Fruit fly (Drosophila melanogaster) whole organism, embryonic: ENCODE measurements around the gene CG15818.

Source experiments
- ATbp ChIP-seq: fragments of 200-800 bp; sonication (Bioruptor generic); optimal IDR thresholded peaks from 2 replicates; lab custom pipeline; 2017; ENCODE audit warnings: missing biosample characterization, mild to moderate bottlenecking, missing genetic modification characterization, missing genetic modification reagents
- Abd-B ChIP-seq: fragments of 200-800 bp; sonication (Bioruptor generic); optimal IDR thresholded peaks from 2 replicates; lab custom pipeline; 2018; ENCODE audit warnings: missing biosample characterization, mild to moderate bottlenecking, missing genetic modification characterization, moderate library complexity
- Adf1 ChIP-seq: fragments of 200-800 bp; sonication (Bioruptor generic); IDR thresholded peaks from 2 replicates; pipeline ENCODE4 v1.3.6; 2022; ENCODE audit warnings: missing biosample characterization, missing genetic modification characterization
- Aef1 ChIP-seq: fragments of 200-800 bp; sonication (Bioruptor generic); IDR thresholded peaks from 3 replicates; pipeline ENCODE4 v1.3.6; 2022; ENCODE audit warnings: missing biosample characterization, missing genetic modification characterization
- CG10979 ChIP-seq: fragments of 200-800 bp; sonication (Bioruptor generic); optimal IDR thresholded peaks from 2 replicates; lab custom pipeline; 2018; ENCODE audit warnings: missing biosample characterization, mild to moderate bottlenecking, missing genetic modification characterization, moderate library complexity
- CG11085 ChIP-seq: fragments of 200-800 bp; sonication (Bioruptor generic); IDR thresholded peaks from 2 replicates; pipeline ENCODE4 v1.3.6; 2022; ENCODE audit warnings: missing biosample characterization, missing genetic modification characterization
- CG11398 ChIP-seq: fragments of 200-800 bp; sonication (Bioruptor generic); optimal IDR thresholded peaks from 2 replicates; lab custom pipeline; 2016; ENCODE audit warnings: missing biosample characterization, missing genetic modification characterization
- CG11456 ChIP-seq: fragments of 200-800 bp; sonication (Bioruptor generic); IDR thresholded peaks from 3 replicates; pipeline ENCODE4 v1.3.6; 2022; ENCODE audit warnings: missing biosample characterization, missing genetic modification characterization
- CG12104 ChIP-seq: fragments of 200-800 bp; sonication (Bioruptor generic); optimal IDR thresholded peaks from 3 replicates; lab custom pipeline; 2016; ENCODE audit warnings: missing biosample characterization, missing genetic modification characterization
- CG12659 ChIP-seq: fragments of 200-800 bp; sonication (Bioruptor generic); optimal IDR thresholded peaks from 3 replicates; lab custom pipeline; 2017; ENCODE audit warnings: mild to moderate bottlenecking, missing biosample characterization, missing genetic modification reagents, missing genetic modification characterization
- CG13287 ChIP-seq: fragments of 200-800 bp; sonication (Bioruptor generic); IDR thresholded peaks from 2 replicates; pipeline ENCODE4 v1.3.6; 2022; ENCODE audit warnings: missing biosample characterization, missing genetic modification characterization; ENCODE audit not compliant: partially characterized antibody
- CG14050 ChIP-seq: fragments of 200-800 bp; sonication (Bioruptor generic); IDR thresholded peaks from 3 replicates; pipeline ENCODE4 v1.3.6; 2022; ENCODE audit warnings: missing biosample characterization, missing genetic modification characterization
- CG14860 ChIP-seq: fragments of 200-800 bp; sonication (Bioruptor generic); IDR thresholded peaks from 3 replicates; pipeline ENCODE4 v1.3.6; 2022; ENCODE audit warnings: missing biosample characterization, missing genetic modification characterization; ENCODE audit not compliant: partially characterized antibody
- CG15011 ChIP-seq: fragments of 200-800 bp; sonication (Bioruptor generic); optimal IDR thresholded peaks from 3 replicates; lab custom pipeline; 2018; ENCODE audit warnings: missing biosample characterization, mild to moderate bottlenecking, missing genetic modification characterization
- CG16813 ChIP-seq: fragments of 200-800 bp; sonication (Bioruptor generic); IDR thresholded peaks from 3 replicates; pipeline ENCODE4 v1.3.6; 2022; ENCODE audit warnings: missing biosample characterization, missing genetic modification characterization; ENCODE audit not compliant: partially characterized antibody
- CG16815 ChIP-seq: fragments of 200-800 bp; sonication (Bioruptor generic); optimal IDR thresholded peaks from 3 replicates; lab custom pipeline; 2017; ENCODE audit warnings: missing biosample characterization, mild to moderate bottlenecking, missing genetic modification characterization
- CG17361 ChIP-seq: fragments of 200-800 bp; sonication (Bioruptor generic); IDR thresholded peaks from 3 replicates; pipeline ENCODE4 v1.3.6; 2022; ENCODE audit warnings: missing biosample characterization, missing genetic modification characterization
- CG17385 ChIP-seq: fragments of 200-800 bp; sonication (Bioruptor generic); optimal IDR thresholded peaks from 3 replicates; lab custom pipeline; 2018; ENCODE audit warnings: missing biosample characterization, mild to moderate bottlenecking, missing genetic modification characterization
- CG1792 ChIP-seq: fragments of 200-800 bp; sonication (Bioruptor generic); optimal IDR thresholded peaks from 2 replicates; lab custom pipeline; 2016; ENCODE audit warnings: missing biosample characterization, missing genetic modification characterization
- CG18599 ChIP-seq: fragments of 200-800 bp; sonication (Bioruptor generic); optimal IDR thresholded peaks from 3 replicates; lab custom pipeline; 2017; ENCODE audit warnings: missing biosample characterization, missing genetic modification characterization, mild to moderate bottlenecking, moderate library complexity, missing genetic modification reagents
- CG32532 ChIP-seq: fragments of 200-800 bp; sonication (Bioruptor generic); IDR thresholded peaks from 2 replicates; pipeline ENCODE4 v1.3.6; 2022; ENCODE audit warnings: missing biosample characterization, missing genetic modification characterization
- CG32767 ChIP-seq: fragments of 200-800 bp; sonication (Bioruptor generic); IDR thresholded peaks from 2 replicates; pipeline ENCODE4 v1.3.6; 2022; ENCODE audit warnings: missing biosample characterization, missing genetic modification characterization
- CG33557 ChIP-seq: fragments of 200-800 bp; sonication (Bioruptor generic); optimal IDR thresholded peaks from 2 replicates; lab custom pipeline; 2019; ENCODE audit warnings: missing biosample characterization, mild to moderate bottlenecking, missing genetic modification characterization, moderate library complexity
- CG34224 ChIP-seq: fragments of 200-800 bp; sonication (Bioruptor generic); IDR thresholded peaks from 3 replicates; pipeline ENCODE4 v1.3.6; 2022; ENCODE audit warnings: missing biosample characterization, missing genetic modification characterization; ENCODE audit not compliant: partially characterized antibody
- CG6254 ChIP-seq: fragments of 200-800 bp; sonication (Bioruptor generic); optimal IDR thresholded peaks from 3 replicates; lab custom pipeline; 2017; ENCODE audit warnings: mild to moderate bottlenecking, missing biosample characterization, missing genetic modification reagents, missing genetic modification characterization
- CG9215 ChIP-seq: fragments of 200-800 bp; sonication (Bioruptor generic); IDR thresholded peaks from 2 replicates; pipeline ENCODE4 v1.3.6; 2022; ENCODE audit warnings: missing biosample characterization, missing genetic modification characterization
- D ChIP-seq, 2 experiments: fragments of 200-800 bp in 1 of 2; fragments of >200 bp in 1 of 2; sonication (Bioruptor generic) in 1 of 2; optimal IDR thresholded peaks; 2 replicates in 1 of 2; 3 replicates in 1 of 2; lab custom pipeline; 2017; ENCODE audit warnings: mild to moderate bottlenecking in 1 of 2, missing biosample characterization in 1 of 2, missing genetic modification characterization in 1 of 2, missing genetic modification reagents in 1 of 2
- Deaf1 ChIP-seq: fragments of 200-800 bp; optimal IDR thresholded peaks from 3 replicates; lab custom pipeline; 2019; ENCODE audit warnings: missing biosample characterization, mild to moderate bottlenecking, missing genetic modification characterization, moderate library complexity
- Dip2 ChIP-seq: fragments of 200-800 bp; sonication (Bioruptor generic); IDR thresholded peaks from 2 replicates; pipeline ENCODE4 v1.3.6; 2022; ENCODE audit warnings: missing biosample characterization, missing genetic modification characterization
- HLH3B ChIP-seq: fragments of 200-800 bp; sonication (Bioruptor generic); IDR thresholded peaks from 2 replicates; pipeline ENCODE4 v1.3.6; 2022; ENCODE audit warnings: missing biosample characterization, missing genetic modification characterization
- Hey ChIP-seq: fragments of 200-800 bp; sonication (Bioruptor generic); optimal IDR thresholded peaks from 3 replicates; lab custom pipeline; 2018; ENCODE audit warnings: missing biosample characterization, mild to moderate bottlenecking, missing genetic modification characterization
- Hmx ChIP-seq: fragments of 200-800 bp; sonication (Bioruptor generic); optimal IDR thresholded peaks from 2 replicates; lab custom pipeline; 2016; ENCODE audit warnings: missing biosample characterization, missing genetic modification characterization
- Lhr ChIP-seq: fragments of 200-800 bp; sonication (Bioruptor generic); optimal IDR thresholded peaks from 3 replicates; lab custom pipeline; 2017; ENCODE audit warnings: mild to moderate bottlenecking, missing biosample characterization, missing genetic modification reagents, missing genetic modification characterization
- MTF-1 ChIP-seq: fragments of 200-800 bp; sonication (Bioruptor generic); optimal IDR thresholded peaks from 2 replicates; lab custom pipeline; 2018; ENCODE audit warnings: missing biosample characterization, mild to moderate bottlenecking, missing genetic modification characterization, borderline replicate concordance
- Nf-YC ChIP-seq: fragments of 200-800 bp; optimal IDR thresholded peaks from 3 replicates; lab custom pipeline; 2019; ENCODE audit warnings: missing biosample characterization, mild to moderate bottlenecking, missing genetic modification characterization, moderate library complexity
- Usf ChIP-seq: fragments of 200-800 bp; sonication (Bioruptor generic); optimal IDR thresholded peaks from 2 replicates; lab custom pipeline; 2017; ENCODE audit warnings: missing genotype, missing biosample characterization, missing genetic modification characterization
- bbx ChIP-seq: fragments of 200-800 bp; sonication (Bioruptor generic); IDR thresholded peaks from 2 replicates; pipeline ENCODE4 v1.3.6; 2022; ENCODE audit warnings: missing biosample characterization, missing genetic modification characterization; ENCODE audit not compliant: partially characterized antibody
- cato ChIP-seq: fragments of 200-800 bp; sonication (Bioruptor generic); optimal IDR thresholded peaks from 2 replicates; lab custom pipeline; 2016; ENCODE audit warnings: missing biosample characterization, missing genetic modification characterization, borderline replicate concordance
- dan ChIP-seq: fragments of 200-800 bp; sonication (Bioruptor generic); IDR thresholded peaks from 2 replicates; pipeline ENCODE4 v1.3.6; 2022; ENCODE audit warnings: missing biosample characterization, missing genetic modification characterization
- emc ChIP-seq: fragments of 200-800 bp; sonication (Bioruptor generic); optimal IDR thresholded peaks from 2 replicates; lab custom pipeline; 2016; ENCODE audit warnings: missing biosample characterization, missing genetic modification characterization
- fru ChIP-seq: fragments of >200 bp; optimal IDR thresholded peaks from 2 replicates; lab custom pipeline; 2017
- hbn ChIP-seq: fragments of 200-800 bp; sonication (Bioruptor generic); IDR thresholded peaks from 2 replicates; pipeline ENCODE4 v1.3.6; 2022; ENCODE audit warnings: missing biosample characterization, missing genetic modification characterization; ENCODE audit not compliant: partially characterized antibody
- kay ChIP-seq: fragments of 200-800 bp; sonication (Bioruptor generic); optimal IDR thresholded peaks from 2 replicates; lab custom pipeline; 2016; ENCODE audit warnings: missing biosample characterization, missing genetic modification characterization
- nom ChIP-seq: fragments of 200-800 bp; sonication (Bioruptor generic); optimal IDR thresholded peaks from 2 replicates; lab custom pipeline; 2017; ENCODE audit warnings: missing biosample characterization, missing genetic modification characterization, mild to moderate bottlenecking, moderate library complexity, missing genetic modification reagents
- onecut ChIP-seq: fragments of 200-800 bp; sonication (Bioruptor generic); IDR thresholded peaks from 2 replicates; pipeline ENCODE4 v1.3.6; 2022; ENCODE audit warnings: missing biosample characterization, missing genetic modification characterization
- pzg ChIP-seq: fragments of 200-800 bp; sonication (Bioruptor generic); optimal IDR thresholded peaks from 3 replicates; lab custom pipeline; 2018; ENCODE audit warnings: missing biosample characterization, mild to moderate bottlenecking, missing genetic modification characterization, moderate library complexity
- shn ChIP-seq: fragments of 200-800 bp; sonication (Bioruptor generic); optimal IDR thresholded peaks from 3 replicates; lab custom pipeline; 2016; ENCODE audit warnings: missing biosample characterization, missing genetic modification characterization
- sqz ChIP-seq: fragments of 200-800 bp; sonication (Bioruptor generic); optimal IDR thresholded peaks from 3 replicates; lab custom pipeline; 2018; ENCODE audit warnings: missing biosample characterization, mild to moderate bottlenecking, missing genetic modification characterization
- tap ChIP-seq: fragments of 200-800 bp; optimal IDR thresholded peaks from 3 replicates; lab custom pipeline; 2019; ENCODE audit warnings: missing biosample characterization, mild to moderate bottlenecking, missing genetic modification characterization, moderate library complexity
- yki ChIP-seq: fragments of >200 bp; optimal IDR thresholded peaks from 3 replicates; lab custom pipeline; 2018

CG15818 gene

DNA sequence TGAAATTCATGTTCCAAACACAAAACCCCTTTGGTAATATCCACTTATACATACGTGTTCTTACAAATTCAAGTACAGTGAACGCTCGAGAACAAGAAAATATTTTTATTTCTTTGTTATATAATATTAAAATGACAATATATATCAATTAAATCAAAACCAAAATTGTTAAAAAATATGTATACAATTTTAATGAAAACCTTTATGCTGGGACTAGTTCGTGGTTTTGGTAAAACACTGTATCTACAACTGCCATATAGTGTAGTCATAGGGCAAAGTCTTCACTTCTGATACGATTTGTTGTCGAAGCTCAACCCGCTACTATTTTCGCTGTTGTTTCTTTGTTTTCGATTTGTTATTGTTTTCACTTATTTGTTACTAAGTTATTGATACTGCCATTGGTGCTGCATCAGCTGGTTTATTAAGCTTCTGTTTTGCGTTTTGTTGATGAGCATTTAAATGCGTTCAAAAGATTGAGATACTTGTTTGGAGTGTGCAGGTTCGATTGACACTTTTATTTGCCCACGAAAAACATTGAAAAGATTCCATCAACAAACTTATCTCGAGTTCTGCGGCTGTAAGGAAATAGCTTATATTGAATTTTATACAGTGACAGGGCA, 24.1 kb downstream of the CG15818 start (continued):
- TF ChIP-seq CG15011 (GFP tag; lab: Kevin White, UChicago) = no peak
- no peak for TF ChIP-seq CG17361 (GFP tag; lab: Robert Waterston, UW)
- TF ChIP-seq CG13287 = no peak
- no peak for TF ChIP-seq Nf-YC (tag; lab: Kevin White, UChicago)
- TF ChIP-seq Abd-B (GFP tag; lab: Kevin White, UChicago) = peak; percentile 3
- no peak for TF ChIP-seq CG6254
- peak; percentile 37; the same call in 1 of the 2 replicates for TF ChIP-seq CG11085 (GFP tag; lab: Robert Waterston, UW)
- no peak for TF ChIP-seq emc
- TF ChIP-seq Hmx (GFP tag; lab: Kevin White, UChicago) = no peak
- TF ChIP-seq nom (GFP tag; lab: Kevin White, UChicago) = peak; percentile 70
- no peak for TF ChIP-seq CG14050 (GFP tag; lab: Robert Waterston, UW)
- no peak for TF ChIP-seq Usf (GFP tag; lab: Kevin White, UChicago)
- TF ChIP-seq CG1792 (GFP tag; lab: Kevin White, UChicago) = no peak
- TF ChIP-seq ATbp (GFP tag; lab: Kevin White, UChicago) = no peak
- no peak for TF ChIP-seq Dip2 (GFP tag; lab: Robert Waterston, UW)
- TF ChIP-seq CG18599 (GFP tag; lab: Kevin White, UChicago) = peak; percentile 67
- TF ChIP-seq CG34224 (GFP tag; lab: Robert Waterston, UW) = no peak
- TF ChIP-seq CG17385 (GFP tag; lab: Kevin White, UChicago) = peak; percentile 9
- TF ChIP-seq Hey = no peak
- TF ChIP-seq yki (lab: Kevin White, UChicago) = no peak
- TF ChIP-seq Deaf1 (tag; lab: Kevin White, UChicago) = no peak
- TF ChIP-seq fru = no peak
- TF ChIP-seq sqz (GFP tag; lab: Kevin White, UChicago) = no peak
- TF ChIP-seq D (optimal IDR thresholded peaks at IDR 0.05; lab: Kevin White, UChicago) = no peak
- no peak for TF ChIP-seq D (GFP tag; optimal IDR thresholded peaks at IDR 0.05; lab: Kevin White, UChicago)
- TF ChIP-seq Adf1 (GFP tag; lab: Robert Waterston, UW) = no peak
- TF ChIP-seq pzg (GFP tag; lab: Kevin White, UChicago) = no peak
- no peak for TF ChIP-seq kay (GFP tag; lab: Kevin White, UChicago)
- no peak for TF ChIP-seq MTF-1
- no peak for TF ChIP-seq cato (GFP tag; lab: Kevin White, UChicago)
- no peak for TF ChIP-seq CG16813 (GFP tag; lab: Robert Waterston, UW)
- no peak for TF ChIP-seq dan (GFP tag; lab: Robert Waterston, UW)
- TF ChIP-seq CG10979 (tag; lab: Kevin White, UChicago) = no peak
- peak; percentile 40 for TF ChIP-seq tap (tag; lab: Kevin White, UChicago)
- no peak for TF ChIP-seq CG12104 (GFP tag; lab: Kevin White, UChicago)
- TF ChIP-seq Lhr (GFP tag; lab: Kevin White, UChicago) = no peak
- no peak for TF ChIP-seq bbx
- TF ChIP-seq Aef1 (GFP tag; lab: Robert Waterston, UW) = no peak; the same call in 2 of the 3 replicates
- TF ChIP-seq CG33557 (GFP tag; lab: Kevin White, UChicago) = no peak
- no peak for TF ChIP-seq CG11456 (GFP tag; lab: Robert Waterston, UW)
- TF ChIP-seq CG9215 (GFP tag; lab: Robert Waterston, UW) = peak; percentile 29; the same call in 1 of the 2 replicates
- TF ChIP-seq CG14860 (GFP tag; lab: Robert Waterston, UW) = no peak
- TF ChIP-seq CG12659 (GFP tag; lab: Kevin White, UChicago) = peak; percentile 0
- TF ChIP-seq shn (GFP tag; lab: Kevin White, UChicago) = no peak
- peak; percentile 77 for TF ChIP-seq CG32532 (GFP tag; lab: Robert Waterston, UW)
- peak; percentile 68 for TF ChIP-seq HLH3B (GFP tag; lab: Robert Waterston, UW)
- no peak for TF ChIP-seq onecut
- TF ChIP-seq hbn = no peak
- TF ChIP-seq CG16815 = no peak
- TF ChIP-seq CG11398 = no peak
- TF ChIP-seq CG32767 = peak; percentile 21; the same call in 1 of the 2 replicates
